Worm (Caenorhabditis elegans) whole organism, mixed stage, embryonic: ENCODE data around the gene F46F5.14.

ENCODE experiments used
- M03D4.4 ChIP-seq: sonication (generic microtip); optimal IDR thresholded peaks from 2 replicates; lab custom pipeline; 2017; ENCODE audit warnings: mild to moderate bottlenecking, missing genetic modification characterization, missing compliant biosample characterization
- blmp-1 ChIP-seq: fragments of 150-350 bp; optimal IDR thresholded peaks from 2 replicates; lab custom pipeline; 2014; ENCODE audit warnings: missing biosample characterization, missing genetic modification characterization
- cnd-1 ChIP-seq: fragments of 200-800 bp; sonication (Bioruptor generic); optimal IDR thresholded peaks from 2 replicates; lab custom pipeline; 2018; ENCODE audit warnings: mild to moderate bottlenecking, missing genetic modification characterization, missing compliant biosample characterization
- elt-1 ChIP-seq: sonication (generic microtip); optimal IDR thresholded peaks from 2 replicates; lab custom pipeline; 2017; ENCODE audit warnings: missing genetic modification characterization, mild to moderate bottlenecking, missing compliant biosample characterization, antibody characterized with exemption, moderate library complexity, borderline replicate concordance; ENCODE audit not compliant: insufficient read depth
- ham-2 ChIP-seq: fragments of 200-800 bp; sonication (Bioruptor generic); optimal IDR thresholded peaks from 2 replicates; lab custom pipeline; 2018; ENCODE audit warnings: mild to moderate bottlenecking, missing genetic modification characterization, missing compliant biosample characterization
- lsy-2 ChIP-seq: fragments of 150-350 bp; optimal IDR thresholded peaks from 2 replicates; lab custom pipeline; 2014; ENCODE audit warnings: missing biosample characterization, missing genetic modification characterization
- nhr-237 ChIP-seq: fragments of 150-350 bp; optimal IDR thresholded peaks from 2 replicates; lab custom pipeline; 2014; ENCODE audit warnings: missing biosample characterization, missing genetic modification characterization
- nhr-28 ChIP-seq: fragments of 150-350 bp; optimal IDR thresholded peaks from 2 replicates; lab custom pipeline; 2014; ENCODE audit warnings: missing biosample characterization, missing genetic modification characterization
- pha-4 ChIP-seq: fragments of 150-350 bp; optimal IDR thresholded peaks from 2 replicates; lab custom pipeline; 2018; ENCODE audit warnings: missing biosample characterization, missing genetic modification reagents, missing genetic modification characterization
- unc-39 ChIP-seq: fragments of 150-350 bp; optimal IDR thresholded peaks from 2 replicates; lab custom pipeline; 2014; ENCODE audit warnings: missing biosample characterization, missing genetic modification characterization

ce11 chrII:823529-823928 is 23.7 kb downstream of the F46F5.14 start, which contains the start of gene F46F5.10:
- TF ChIP-seq M03D4.4 (tag; lab: Kevin White, UChicago), result no peak
- no peak for TF ChIP-seq pha-4 (tag; lab: Kevin White, UChicago)
- no peak for TF ChIP-seq elt-1
- TF ChIP-seq nhr-237 (tag; lab: Kevin White, UChicago), result no peak
- no peak for TF ChIP-seq nhr-28
- no peak for TF ChIP-seq unc-39 (tag; lab: Kevin White, UChicago)
- TF ChIP-seq ham-2 (GFP tag; lab: Kevin White, UChicago), result no peak
- no peak for TF ChIP-seq blmp-1
- TF ChIP-seq cnd-1 (tag; lab: Kevin White, UChicago), result no peak
- TF ChIP-seq lsy-2 (tag; lab: Kevin White, UChicago), result no peak
